Worm (Caenorhabditis elegans): Measurements from ENCODE around the gene srb-3.

Gene srb-3

ce11 chrII:5166738-5167137 lies at the start of gene srb-3:
Gene srb-3 (minus strand): TSS chrII:5166838.
- TF ChIP-seq ceh-2 (tag; optimal IDR thresholded peaks at IDR 0.05), result no peak
- no peak for TF ChIP-seq C08G9.2 (tag; optimal IDR thresholded peaks at IDR 0.05)
- TF ChIP-seq nhr-11 (tag; optimal IDR thresholded peaks at IDR 0.05), result no peak
- TF ChIP-seq ceh-48 (tag; optimal IDR thresholded peaks at IDR 0.05), result no peak
- TF ChIP-seq pax-1 (tag; optimal IDR thresholded peaks at IDR 0.05), result no peak
- no peak for TF ChIP-seq sdc-2 (tag; optimal IDR thresholded peaks at IDR 0.05)
- TF ChIP-seq hlh-30 (tag; optimal IDR thresholded peaks at IDR 0.05; ENCODE audit: insufficient read depth), result no peak
- no peak for TF ChIP-seq ref-2 (tag; optimal IDR thresholded peaks at IDR 0.05)

ce11 chrII:5212675-5213074 lies 46.0 kb upstream of the srb-3 start, which contains the start of gene C34F11.1:
Gene C34F11.1 (plus strand): TSS chrII:5212975.
- TF ChIP-seq K09A11.1 (tag; optimal IDR thresholded peaks at IDR 0.05; ENCODE audit: insufficient read depth), result no peak
- no peak for TF ChIP-seq npax-4 (tag; optimal IDR thresholded peaks at IDR 0.05)
- no peak for TF ChIP-seq che-1 (tag; optimal IDR thresholded peaks at IDR 0.05)
- no peak for TF ChIP-seq ceh-45 (GFP tag; IDR thresholded peaks at IDR 0.05)
- TF ChIP-seq ceh-2 (tag; optimal IDR thresholded peaks at IDR 0.05), result no peak
- TF ChIP-seq lim-6 (tag; optimal IDR thresholded peaks at IDR 0.05), result no peak
- no peak for TF ChIP-seq ceh-18 (tag; optimal IDR thresholded peaks at IDR 0.05)
- TF ChIP-seq nfya-1 (tag; optimal IDR thresholded peaks at IDR 0.05), result no peak
- TF ChIP-seq pax-1 (tag; optimal IDR thresholded peaks at IDR 0.05), result no peak
- TF ChIP-seq dve-1 (tag; optimal IDR thresholded peaks at IDR 0.05), result no peak
- no peak for TF ChIP-seq fax-1 (tag; optimal IDR thresholded peaks at IDR 0.05)
- TF ChIP-seq T23F11.4 (GFP tag; optimal IDR thresholded peaks at IDR 0.05), result no peak
- no peak for TF ChIP-seq lin-11 (tag; optimal IDR thresholded peaks at IDR 0.05)
- TF ChIP-seq ceh-9 (tag; optimal IDR thresholded peaks at IDR 0.05), result no peak
- TF ChIP-seq madf-2 (tag; optimal IDR thresholded peaks at IDR 0.05), result no peak
- TF ChIP-seq ref-2 (tag; optimal IDR thresholded peaks at IDR 0.05), result no peak
- TF ChIP-seq ceh-6 (GFP tag; optimal IDR thresholded peaks at IDR 0.05), result no peak

ce11 chrII:5211970-5212369 lies 45.3 kb upstream of the srb-3 start, which contains the start of gene C34F11.2:
Gene C34F11.2 (plus strand): TSS chrII:5212270.
- no peak for TF ChIP-seq fkh-10 (GFP tag; optimal IDR thresholded peaks at IDR 0.05)
- TF ChIP-seq hlh-6 (tag; optimal IDR thresholded peaks at IDR 0.05), result no peak
- no peak for TF ChIP-seq pax-1 (tag; optimal IDR thresholded peaks at IDR 0.05)
- TF ChIP-seq hlh-13 (GFP tag; optimal IDR thresholded peaks at IDR 0.05), result no peak
- TF ChIP-seq tbx-7 (tag; optimal IDR thresholded peaks at IDR 0.05), result no peak
- TF ChIP-seq ceh-19 (GFP tag; optimal IDR thresholded peaks at IDR 0.05), result no peak
- no peak for TF ChIP-seq fax-1 (tag; optimal IDR thresholded peaks at IDR 0.05)
- no peak for TF ChIP-seq ceh-6 (GFP tag; optimal IDR thresholded peaks at IDR 0.05)
- no peak for TF ChIP-seq pha-2 (tag; optimal IDR thresholded peaks at IDR 0.05)
- no peak for TF ChIP-seq K02D7.2 (tag; optimal IDR thresholded peaks at IDR 0.05)
- no peak for TF ChIP-seq ref-2 (tag; optimal IDR thresholded peaks at IDR 0.05)
- TF ChIP-seq madf-2 (tag; optimal IDR thresholded peaks at IDR 0.05), result no peak
- no peak for TF ChIP-seq zip-5 (tag; optimal IDR thresholded peaks at IDR 0.05)

ce11 chrII:5210830-5211229 lies 44.2 kb upstream of the srb-3 start, which contains the start of gene C34F11.8:
Gene C34F11.8 (minus strand): TSS chrII:5210964.
- TF ChIP-seq ztf-16 (tag; optimal IDR thresholded peaks at IDR 0.05) (no peak), dve-1 (tag; optimal IDR thresholded peaks at IDR 0.05) (no peak), pros-1 (tag; optimal IDR thresholded peaks at IDR 0.05) (no peak), ceh-14 (tag; optimal IDR thresholded peaks at IDR 0.05) (no peak), sox-4 (tag; optimal IDR thresholded peaks at IDR 0.05) (no peak), pax-1 (tag; optimal IDR thresholded peaks at IDR 0.05) (no peak)

- TF ChIP-seq nhr-11 (tag; optimal IDR thresholded peaks at IDR 0.05) (no peak), che-1 (tag; optimal IDR thresholded peaks at IDR 0.05) (no peak), ceh-19 (GFP tag; optimal IDR thresholded peaks at IDR 0.05) (no peak), hlh-15 (tag; optimal IDR thresholded peaks at IDR 0.05) (no peak), T23F11.4 (GFP tag; optimal IDR thresholded peaks at IDR 0.05) (no peak), C38D4.7 (GFP tag; optimal IDR thresholded peaks at IDR 0.05) (no peak), nhr-232 (tag; optimal IDR thresholded peaks at IDR 0.05) (no peak), ceh-9 (tag; optimal IDR thresholded peaks at IDR 0.05) (no peak), C08G9.2 (tag; optimal IDR thresholded peaks at IDR 0.05) (no peak), ztf-16 (tag; optimal IDR thresholded peaks at IDR 0.05) (no peak), elt-4 (tag; optimal IDR thresholded peaks at IDR 0.05) (no peak), ceh-24 (tag; optimal IDR thresholded peaks at IDR 0.05) (no peak)
Measured at ce11 chrII:5209122-5209521, 42.5 kb upstream of the srb-3 start.

Measured in whole organism, late embryonic.